Fruit fly (Drosophila melanogaster) ovary, adult (tissue): Measurements from ENCODE around the gene PolrMT.

Experiments
- CG17801 ChIP-seq: fragments of 200-800 bp; optimal IDR thresholded peaks from 2 replicates; lab custom pipeline; 2019; ENCODE audit warnings: missing biosample characterization, mild to moderate bottlenecking, missing genetic modification characterization, moderate library complexity; ENCODE audit not compliant: partially characterized antibody

The PolrMT gene

dm6 chr2L:1068517-1069107 lies 39.6 kb downstream of the PolrMT start:
- no peak for TF ChIP-seq CG17801 (GFP tag; lab: Kevin White, UChicago)

dm6 chr2L:1068004-1068403 lies 40.2 kb downstream of the PolrMT start:
- TF ChIP-seq CG17801 (GFP tag; lab: Kevin White, UChicago): no peak

dm6 chr2L:1066330-1066729 lies 41.8 kb downstream of the PolrMT start:
- TF ChIP-seq CG17801 (GFP tag; lab: Kevin White, UChicago): no peak

dm6 chr2L:1065038-1065437 lies 43.1 kb downstream of the PolrMT start:
- TF ChIP-seq CG17801 (GFP tag; lab: Kevin White, UChicago): no peak

- TF ChIP-seq CG17801 (GFP tag; lab: Kevin White, UChicago): no peak
These were observed 43.6 kb downstream of the PolrMT start for dm6 chr2L:1064544-1064943.

- TF ChIP-seq CG17801 (GFP tag; lab: Kevin White, UChicago): no peak
These were observed 44.5 kb downstream of the PolrMT start for dm6 chr2L:1063695-1064094.

dm6 chr2L:1062473-1063363 lies 45.5 kb downstream of the PolrMT start:
- no peak for TF ChIP-seq CG17801 (GFP tag; lab: Kevin White, UChicago)

- no peak for TF ChIP-seq CG17801 (GFP tag; lab: Kevin White, UChicago)
These were observed 50.7 kb downstream of the PolrMT start for dm6 chr2L:1057513-1057912.

- no peak for TF ChIP-seq CG17801 (GFP tag; lab: Kevin White, UChicago)
These were observed 51.5 kb downstream of the PolrMT start for dm6 chr2L:1056631-1057030.
